Fruit fly (Drosophila melanogaster): ENCODE measurements around the gene CG8028.

DNA sequence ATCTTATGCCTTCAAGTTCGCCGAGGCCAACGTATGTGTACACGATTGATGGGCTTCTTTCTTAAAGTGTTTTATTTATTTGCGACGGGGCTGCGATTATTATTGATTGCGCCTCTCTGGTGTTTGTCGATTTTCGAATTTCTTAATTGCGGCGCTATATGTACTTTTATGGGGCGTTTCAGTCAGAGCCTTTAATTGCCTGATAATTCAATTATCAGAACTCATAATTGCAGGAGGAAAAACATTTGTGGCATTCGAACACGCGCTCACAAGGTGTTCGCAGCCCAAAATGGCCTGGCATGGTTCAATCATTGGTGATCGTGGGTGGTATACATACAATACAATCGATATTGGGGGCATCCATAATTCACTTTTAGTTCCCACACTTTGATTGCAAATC lies 6.1 kb upstream of the CG8028 start:
- TF ChIP-seq D19A (tag; optimal IDR thresholded peaks at IDR 0.05), result no peak
- no peak for TF ChIP-seq CG7357 (GFP tag; IDR thresholded peaks at IDR 0.05)
